Fruit fly (Drosophila melanogaster): Measurements from ENCODE around the gene CG1571.

The CG1571 gene

DNA sequence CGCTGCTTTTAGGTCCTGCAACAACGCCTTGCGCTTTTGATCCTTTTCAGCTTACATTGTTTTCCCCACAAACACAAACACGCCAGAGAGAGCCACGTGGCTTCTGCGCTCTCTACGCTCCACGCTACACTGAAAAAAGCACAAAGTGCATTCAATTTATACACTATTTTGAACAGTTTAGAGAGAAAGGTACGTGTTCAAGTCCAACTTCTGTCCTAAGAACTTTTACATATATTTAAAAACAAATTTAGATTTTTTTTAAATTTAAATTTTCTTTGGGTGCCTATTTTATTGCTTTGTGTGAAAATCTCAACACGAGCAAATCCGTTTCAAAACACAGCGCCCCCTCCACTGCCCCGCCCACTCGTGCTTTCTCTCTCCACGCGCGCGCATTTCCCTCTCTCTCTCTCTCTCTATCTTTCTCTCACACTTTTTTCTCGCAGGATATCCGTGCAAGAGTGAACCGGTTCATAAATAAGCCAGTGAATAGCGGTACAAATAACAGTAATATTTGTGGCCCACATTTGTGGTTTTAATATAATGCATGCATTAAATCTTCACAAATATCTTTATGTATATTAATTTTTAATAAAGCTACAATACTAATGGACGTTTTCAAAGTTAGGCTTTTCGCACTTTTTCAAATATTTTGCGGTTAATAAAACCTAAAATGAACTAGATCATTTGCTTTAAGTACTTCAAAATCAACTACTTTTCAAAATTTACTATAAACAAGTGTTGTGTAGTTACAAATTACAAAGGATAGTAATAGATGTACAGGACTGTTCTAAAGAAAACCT lies 24.5 kb downstream of the CG1571 start (continued):
- peak; percentile 42 for TF ChIP-seq CG7786 (GFP tag; optimal IDR thresholded peaks at IDR 0.05)
- peak; percentile 58 for TF ChIP-seq ssp (GFP tag; IDR thresholded peaks at IDR 0.05)
- TF ChIP-seq CG8089 (GFP tag; optimal IDR thresholded peaks at IDR 0.05): no peak
- TF ChIP-seq CG17328 (GFP tag; IDR thresholded peaks at IDR 0.05): peak; percentile 88
- no peak for TF ChIP-seq eyg (GFP tag; optimal IDR thresholded peaks at IDR 0.05)
- peak; percentile 70 for TF ChIP-seq CG6765 (GFP tag; optimal IDR thresholded peaks at IDR 0.05)
- peak; percentile 49 for TF ChIP-seq jumu (GFP tag; optimal IDR thresholded peaks at IDR 0.05)
- TF ChIP-seq CoRest (tag; optimal IDR thresholded peaks at IDR 0.05): peak; percentile 77
- peak; percentile 62 for TF ChIP-seq Vsx1 (GFP tag; optimal IDR thresholded peaks at IDR 0.05)
- peak; percentile 87 for TF ChIP-seq CG31441 (GFP tag; IDR thresholded peaks at IDR 0.05)
- TF ChIP-seq Hand (GFP tag; optimal IDR thresholded peaks at IDR 0.05): peak; percentile 84
- TF ChIP-seq az2 (GFP tag; optimal IDR thresholded peaks at IDR 0.05): peak; percentile 83
- TF ChIP-seq shn (GFP tag; optimal IDR thresholded peaks at IDR 0.05): no peak
- TF ChIP-seq Adf1 (GFP tag; IDR thresholded peaks at IDR 0.05): peak; percentile 63
- peak; percentile 65 for TF ChIP-seq Oaz (GFP tag; IDR thresholded peaks at IDR 0.05)
- peak; percentile 86 for TF ChIP-seq gce (GFP tag; IDR thresholded peaks at IDR 0.05)
- TF ChIP-seq Six4 (GFP tag; optimal IDR thresholded peaks at IDR 0.05): peak; percentile 70
- TF ChIP-seq fd102C (GFP tag; optimal IDR thresholded peaks at IDR 0.05): no peak
- peak; percentile 67 for TF ChIP-seq CG12942 (GFP tag; optimal IDR thresholded peaks at IDR 0.05)
- TF ChIP-seq hbn (GFP tag; IDR thresholded peaks at IDR 0.05; ENCODE audit: partially characterized antibody): no peak
- no peak for TF ChIP-seq chinmo (GFP tag; IDR thresholded peaks at IDR 0.05; ENCODE audit: partially characterized antibody)
- TF ChIP-seq Bdp1 (GFP tag; optimal IDR thresholded peaks at IDR 0.05): peak; percentile 31
- TF ChIP-seq tgo (GFP tag; IDR thresholded peaks at IDR 0.05): peak; percentile 86
- TF ChIP-seq Ada2b (GFP tag; IDR thresholded peaks at IDR 0.05): peak; percentile 88
- TF ChIP-seq CG8290 (GFP tag; optimal IDR thresholded peaks at IDR 0.05): no peak
- TF ChIP-seq CG8290 (tag; optimal IDR thresholded peaks at IDR 0.05): peak in 1 of 2 experiments; percentile 53
- TF ChIP-seq dati (GFP tag; IDR thresholded peaks at IDR 0.05): peak; percentile 59
- TF ChIP-seq crc (GFP tag; optimal IDR thresholded peaks at IDR 0.05): peak; percentile 33
- peak; percentile 81 for TF ChIP-seq tap (tag; optimal IDR thresholded peaks at IDR 0.05)
- TF ChIP-seq CG10654 (GFP tag; optimal IDR thresholded peaks at IDR 0.05): peak; percentile 65
- peak; percentile 80 for TF ChIP-seq CG7372 (GFP tag; IDR thresholded peaks at IDR 0.05)
- peak; percentile 90 for TF ChIP-seq ATbp (GFP tag; optimal IDR thresholded peaks at IDR 0.05)
- peak; percentile 92 for TF ChIP-seq HLH3B (GFP tag; IDR thresholded peaks at IDR 0.05)
- TF ChIP-seq fd3F (GFP tag; optimal IDR thresholded peaks at IDR 0.05): peak; percentile 74
- no peak for TF ChIP-seq hb (GFP tag; IDR thresholded peaks at IDR 0.05; ENCODE audit: partially characterized antibody)
- TF ChIP-seq stwl (tag; optimal IDR thresholded peaks at IDR 0.05): no peak
- TF ChIP-seq CG15011 (GFP tag; optimal IDR thresholded peaks at IDR 0.05): peak; percentile 57
- TF ChIP-seq kah (GFP tag; optimal IDR thresholded peaks at IDR 0.05): peak; percentile 42
- TF ChIP-seq CG18599 (GFP tag; optimal IDR thresholded peaks at IDR 0.05): peak; percentile 95
- peak; percentile 87 for TF ChIP-seq CG15269 (tag; optimal IDR thresholded peaks at IDR 0.05)
- peak; percentile 74 for TF ChIP-seq CG12299 (tag; optimal IDR thresholded peaks at IDR 0.05)
- TF ChIP-seq ind (GFP tag; optimal IDR thresholded peaks at IDR 0.05): peak; percentile 70
- TF ChIP-seq Elba2 (GFP tag; optimal IDR thresholded peaks at IDR 0.05): no peak
- no peak for TF ChIP-seq D (optimal IDR thresholded peaks at IDR 0.05)
- TF ChIP-seq D (GFP tag; optimal IDR thresholded peaks at IDR 0.05): peak; percentile 78
- peak; percentile 85 for TF ChIP-seq CG11695 (GFP tag; IDR thresholded peaks at IDR 0.05)
- no peak for TF ChIP-seq knrl (GFP tag; IDR thresholded peaks at IDR 0.05; ENCODE audit: partially characterized antibody)
- TF ChIP-seq CG30020 (tag; optimal IDR thresholded peaks at IDR 0.05): no peak
- peak; percentile 86 for TF ChIP-seq seq (GFP tag; IDR thresholded peaks at IDR 0.05)
- peak; percentile 43 for TF ChIP-seq zfh2 (GFP tag; optimal IDR thresholded peaks at IDR 0.05)
